Worm (Caenorhabditis elegans): ENCODE results near the gene pqn-31.

DNA sequence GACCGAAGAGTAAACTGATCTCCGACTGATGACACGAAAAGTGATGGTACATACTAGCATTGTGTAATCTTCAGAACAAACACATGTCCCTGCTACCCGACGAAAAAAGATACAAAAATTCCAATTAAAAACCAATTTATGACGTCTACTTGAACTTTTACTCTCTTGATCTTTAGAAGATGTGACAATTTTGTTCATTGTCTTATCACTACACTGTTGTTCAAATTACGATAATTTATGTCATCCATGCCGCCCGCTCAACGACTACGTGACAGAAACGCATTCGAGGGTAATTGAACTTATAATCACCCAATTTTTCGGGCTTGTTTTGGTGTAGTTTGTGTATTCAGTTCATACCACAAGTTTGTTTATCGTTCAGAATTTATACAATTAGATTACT, 34.5 kb downstream of the pqn-31 start:
- no peak for TF ChIP-seq aly-1 (tag; optimal IDR thresholded peaks at IDR 0.05)
- TF ChIP-seq ama-1 (optimal IDR thresholded peaks at IDR 0.05) = no peak
- TF ChIP-seq ceh-36 (tag; optimal IDR thresholded peaks at IDR 0.05) = no peak
- no peak for TF ChIP-seq hmg-4 (GFP tag; optimal IDR thresholded peaks at IDR 0.05)
- TF ChIP-seq sea-1 (GFP tag; conservative IDR thresholded peaks at IDR 0.05) = no peak
- no peak for TF ChIP-seq flt-1 (GFP tag; IDR thresholded peaks at IDR 0.05)
- no peak for TF ChIP-seq ets-7 (tag; optimal IDR thresholded peaks at IDR 0.05)
- no peak for TF ChIP-seq pes-1 (GFP tag; IDR thresholded peaks at IDR 0.05)
- TF ChIP-seq B0310.2 (tag; optimal IDR thresholded peaks at IDR 0.05) = no peak

Measured in whole organism, early embryonic.